Worm (Caenorhabditis elegans) whole organism, L4 larva: ENCODE results near the gene T09A5.5.
A peak's percentile ranks its signal among the peaks of the same experiment; 100 is the strongest.

ENCODE experiments used
- D1046.2 ChIP-seq: fragments of 200-800 bp; sonication (Bioruptor generic); IDR thresholded peaks from 2 replicates; pipeline ENCODE4 v1.3.6; 2022; ENCODE audit warnings: missing genetic modification characterization, missing compliant biosample characterization
- F10B5.3 ChIP-seq: sonication (generic microtip); optimal IDR thresholded peaks from 2 replicates; lab custom pipeline; 2016; ENCODE audit warnings: mild to moderate bottlenecking, missing genetic modification characterization, missing compliant biosample characterization
- F26F4.8 ChIP-seq: fragments of 200-800 bp; sonication (Bioruptor generic); conservative IDR thresholded peaks from 2 replicates; pipeline ENCODE4 v1.3.6; 2022; ENCODE audit warnings: missing genetic modification characterization, missing compliant biosample characterization
- T20F7.1 ChIP-seq: fragments of 200-800 bp; sonication (Bioruptor generic); optimal IDR thresholded peaks from 2 replicates; lab custom pipeline; 2018; ENCODE audit warnings: mild to moderate bottlenecking, missing genetic modification characterization, missing compliant biosample characterization
- Y105C5A.15 ChIP-seq: fragments of 200-800 bp; sonication (Bioruptor generic); IDR thresholded peaks from 2 replicates; pipeline ENCODE4 v1.3.6; 2022; ENCODE audit warnings: missing genetic modification characterization, missing compliant biosample characterization
- aha-1 ChIP-seq: fragments of 150-350 bp; peaks from one replicate; lab custom pipeline; 2014; ENCODE audit warnings: missing biosample characterization, missing genetic modification characterization
- aly-2 ChIP-seq: sonication (generic microtip); optimal IDR thresholded peaks from 2 replicates; lab custom pipeline; 2018; ENCODE audit warnings: missing biosample characterization, missing genetic modification characterization
- arid-1 ChIP-seq: fragments of 200-800 bp; sonication (Bioruptor generic); conservative IDR thresholded peaks from 2 replicates; pipeline ENCODE4 v1.3.6; 2022; ENCODE audit warnings: missing genetic modification reagents, missing genetic modification characterization, missing compliant biosample characterization
- ceh-32 ChIP-seq: sonication (generic microtip); optimal IDR thresholded peaks from 2 replicates; lab custom pipeline; 2016; ENCODE audit warnings: mild to moderate bottlenecking, missing genetic modification characterization, missing compliant biosample characterization; ENCODE audit not compliant: poor library complexity
- daf-16 ChIP-seq, 3 experiments: sonication (generic microtip); optimal IDR thresholded peaks; 2 replicates each; lab custom pipeline; 2016 to 2017; ENCODE audit warnings: missing genetic modification characterization in 3 of 3, missing genetic modification reagents in 3 of 3, mild to moderate bottlenecking in 2 of 3, missing compliant biosample characterization in 2 of 3, missing biosample characterization in 1 of 3, moderate library complexity in 1 of 3
- dmd-6 ChIP-seq: fragments of 200-800 bp; sonication (Bioruptor generic); IDR thresholded peaks from 2 replicates; pipeline ENCODE4 v1.3.6; 2022; ENCODE audit warnings: missing genetic modification reagents, missing genetic modification characterization, missing compliant biosample characterization
- dpl-1 ChIP-seq: fragments of 150-350 bp; optimal IDR thresholded peaks from 2 replicates; lab custom pipeline; 2014; ENCODE audit warnings: missing biosample characterization, missing genetic modification reagents, missing genetic modification characterization
- duxl-1 ChIP-seq: sonication (generic microtip); optimal IDR thresholded peaks from 2 replicates; lab custom pipeline; 2016; ENCODE audit warnings: mild to moderate bottlenecking, missing genetic modification characterization, moderate library complexity, missing compliant biosample characterization; ENCODE audit not compliant: poor library complexity
- dve-1 ChIP-seq: sonication (generic microtip); optimal IDR thresholded peaks from 2 replicates; lab custom pipeline; 2017; ENCODE audit warnings: antibody characterized with exemption, mild to moderate bottlenecking, missing genetic modification characterization, missing compliant biosample characterization; ENCODE audit not compliant: insufficient read depth
- fos-1 ChIP-seq: fragments of 150-350 bp; optimal IDR thresholded peaks from 2 replicates; lab custom pipeline; 2014; ENCODE audit warnings: missing biosample characterization, missing genetic modification characterization
- hlh-11 ChIP-seq: fragments of 200-800 bp; sonication (Bioruptor generic); optimal IDR thresholded peaks from 2 replicates; lab custom pipeline; 2018; ENCODE audit warnings: mild to moderate bottlenecking, missing genetic modification characterization, missing compliant biosample characterization
- hlh-30 ChIP-seq: sonication (generic microtip); optimal IDR thresholded peaks from 2 replicates; lab custom pipeline; 2017; ENCODE audit warnings: antibody characterized with exemption, mild to moderate bottlenecking, missing genetic modification characterization, missing compliant biosample characterization; ENCODE audit not compliant: insufficient read depth
- hmg-1.1 ChIP-seq: fragments of 200-800 bp; sonication (Bioruptor generic); IDR thresholded peaks from 2 replicates; pipeline ENCODE4 v1.3.6; 2022; ENCODE audit warnings: missing genetic modification reagents, missing genetic modification characterization, missing compliant biosample characterization
- lin-38 ChIP-seq: fragments of 200-800 bp; sonication (Bioruptor generic); IDR thresholded peaks from 2 replicates; pipeline ENCODE4 v1.3.6; 2022; ENCODE audit warnings: missing genetic modification reagents, missing genetic modification characterization, missing compliant biosample characterization
- lir-3 ChIP-seq: sonication (generic microtip); optimal IDR thresholded peaks from 2 replicates; lab custom pipeline; 2016; ENCODE audit warnings: mild to moderate bottlenecking, missing genetic modification characterization, missing compliant biosample characterization
- lsy-2 ChIP-seq, 2 experiments: fragments of 150-350 bp in 1 of 2; sonication (generic microtip) in 1 of 2; optimal IDR thresholded peaks; 2 replicates each; lab custom pipeline; 2014 to 2017; ENCODE audit warnings: missing biosample characterization in 2 of 2, missing genetic modification characterization in 2 of 2
- madf-5 ChIP-seq, 2 experiments: fragments of 200-800 bp; sonication (Bioruptor generic); IDR thresholded peaks; 2 replicates each; pipeline ENCODE4 v1.3.6; 2022; ENCODE audit warnings: missing compliant biosample characterization in 2 of 2, missing genetic modification characterization in 2 of 2
- madf-9 ChIP-seq: fragments of 200-800 bp; sonication (Bioruptor generic); conservative IDR thresholded peaks from 2 replicates; pipeline ENCODE4 v1.3.6; 2022; ENCODE audit warnings: missing genetic modification reagents, missing genetic modification characterization, missing compliant biosample characterization
- mep-1 ChIP-seq: fragments of 150-350 bp; sonication (generic microtip); optimal IDR thresholded peaks from 3 replicates; lab custom pipeline; 2014; ENCODE audit warnings: missing biosample characterization, missing genetic modification characterization
- mes-2 ChIP-seq: sonication (generic microtip); optimal IDR thresholded peaks from 2 replicates; lab custom pipeline; 2016; ENCODE audit warnings: missing genotype, mild to moderate bottlenecking, missing genetic modification characterization, missing compliant biosample characterization; ENCODE audit not compliant: poor library complexity, severe bottlenecking
- mxl-2 ChIP-seq: fragments of 200-800 bp; sonication (Bioruptor generic); conservative IDR thresholded peaks from 2 replicates; pipeline ENCODE4 v1.3.6; 2022; ENCODE audit warnings: missing genetic modification reagents, missing genetic modification characterization, missing compliant biosample characterization
- nhr-48 ChIP-seq: sonication (generic microtip); optimal IDR thresholded peaks from 2 replicates; lab custom pipeline; 2016; ENCODE audit warnings: mild to moderate bottlenecking, missing genetic modification characterization, missing compliant biosample characterization
- pqm-1 ChIP-seq: sonication (generic microtip); optimal IDR thresholded peaks from 2 replicates; lab custom pipeline; 2017; ENCODE audit warnings: missing biosample characterization, missing genetic modification characterization
- saeg-2 ChIP-seq: fragments of 200-800 bp; sonication (Bioruptor generic); IDR thresholded peaks from 2 replicates; pipeline ENCODE4 v1.3.6; 2022; ENCODE audit warnings: missing genetic modification reagents, missing genetic modification characterization, missing compliant biosample characterization
- sdz-12 ChIP-seq: fragments of 200-800 bp; sonication (Bioruptor generic); optimal IDR thresholded peaks from 2 replicates; lab custom pipeline; 2018; ENCODE audit warnings: mild to moderate bottlenecking, missing genetic modification characterization, missing compliant biosample characterization
- set-16 ChIP-seq: fragments of 200-800 bp; sonication (Bioruptor generic); IDR thresholded peaks from 2 replicates; pipeline ENCODE4 v1.3.6; 2022; ENCODE audit warnings: missing genetic modification reagents, missing genetic modification characterization, missing compliant biosample characterization
- snpc-1.2 ChIP-seq: fragments of 200-800 bp; sonication (Bioruptor generic); IDR thresholded peaks from 2 replicates; pipeline ENCODE4 v1.3.6; 2022; ENCODE audit warnings: missing genetic modification reagents, missing genetic modification characterization, missing compliant biosample characterization
- spr-1 ChIP-seq: sonication (generic microtip); optimal IDR thresholded peaks from 2 replicates; lab custom pipeline; 2016; ENCODE audit warnings: mild to moderate bottlenecking, missing genetic modification characterization, missing compliant biosample characterization
- unc-130 ChIP-seq: sonication (generic microtip); optimal IDR thresholded peaks from 2 replicates; lab custom pipeline; 2016; ENCODE audit warnings: missing genetic modification reagents, missing genetic modification characterization, missing compliant biosample characterization
- unc-39 ChIP-seq: sonication (generic microtip); optimal IDR thresholded peaks from 2 replicates; lab custom pipeline; 2017; ENCODE audit warnings: missing biosample characterization, missing genetic modification characterization
- unc-62 ChIP-seq, 3 experiments: fragments of 150-350 bp in 1 of 3; sonication (generic microtip); optimal IDR thresholded peaks in 2 of 3; peaks in 1 of 3; 1 replicate in 1 of 3; 2 replicates in 2 of 3; lab custom pipeline; 2014 to 2017; ENCODE audit warnings: missing biosample characterization in 3 of 3, missing genetic modification characterization in 3 of 3, missing genetic modification reagents in 3 of 3, missing genotype in 1 of 3

T09A5.5 gene

DNA sequence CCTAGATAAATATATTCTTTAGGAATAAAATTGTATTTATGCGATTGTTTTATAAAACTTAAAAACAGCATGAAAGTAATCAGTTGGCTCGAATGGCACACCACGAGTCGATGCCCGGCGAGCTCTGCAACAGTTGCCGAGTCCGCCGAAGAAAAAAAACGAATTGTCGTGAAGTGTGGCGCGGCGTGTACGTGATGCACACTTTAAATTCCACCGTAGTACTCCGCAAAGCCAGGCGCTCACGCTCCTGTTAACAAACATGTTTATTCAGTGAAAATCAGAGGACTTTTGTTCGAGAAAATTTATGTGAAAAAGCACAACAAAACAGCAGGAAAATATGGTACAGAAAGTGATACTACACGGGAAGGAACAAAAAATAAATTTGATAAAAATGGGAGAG lies 17.1 kb upstream of the T09A5.5 start (continued):
- TF ChIP-seq aly-2 (tag; lab: Kevin White, UChicago) = no peak
- TF ChIP-seq set-16 = no peak
- peak; percentile 78 for TF ChIP-seq T20F7.1
- TF ChIP-seq hlh-11 (tag; lab: Kevin White, UChicago) = peak; percentile 22
- TF ChIP-seq pqm-1 = no peak
- no peak for TF ChIP-seq sdz-12 (GFP tag; lab: Kevin White, UChicago)
- TF ChIP-seq mep-1 (tag; lab: Kevin White, UChicago) = peak; percentile 46

DNA sequence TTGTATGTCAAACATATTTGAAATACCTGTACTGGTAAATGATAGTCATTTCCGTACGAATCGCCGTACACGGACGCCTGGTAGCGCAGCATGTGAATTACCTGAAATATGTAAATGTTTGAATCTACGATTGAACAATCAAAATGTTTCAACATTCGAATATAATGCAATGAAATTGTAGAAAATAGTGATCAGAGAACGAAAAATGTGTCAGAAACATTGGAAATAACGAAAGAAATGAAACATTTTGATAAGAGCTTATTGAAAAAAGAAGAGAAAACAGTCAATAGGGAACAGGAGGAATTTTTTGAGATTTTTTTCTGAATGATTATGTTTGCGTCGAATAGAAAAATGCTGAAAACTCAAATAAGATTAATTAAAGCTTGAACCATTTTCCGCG lies 16.5 kb upstream of the T09A5.5 start, which contains the start of gene ztf-17:
Gene ztf-17, minus strand, starts transcription at position 101 of the 400 bp plus-strand sequence.
- TF ChIP-seq hlh-30 = no peak
- TF ChIP-seq aha-1 (tag; lab: Kevin White, UChicago) = peak; percentile 64
- TF ChIP-seq madf-5 (GFP tag; IDR thresholded peaks at IDR 0.05; lab: Robert Waterston, UW) = no peak
- TF ChIP-seq mep-1 (tag; lab: Kevin White, UChicago) = no peak
- no peak for TF ChIP-seq duxl-1

DNA sequence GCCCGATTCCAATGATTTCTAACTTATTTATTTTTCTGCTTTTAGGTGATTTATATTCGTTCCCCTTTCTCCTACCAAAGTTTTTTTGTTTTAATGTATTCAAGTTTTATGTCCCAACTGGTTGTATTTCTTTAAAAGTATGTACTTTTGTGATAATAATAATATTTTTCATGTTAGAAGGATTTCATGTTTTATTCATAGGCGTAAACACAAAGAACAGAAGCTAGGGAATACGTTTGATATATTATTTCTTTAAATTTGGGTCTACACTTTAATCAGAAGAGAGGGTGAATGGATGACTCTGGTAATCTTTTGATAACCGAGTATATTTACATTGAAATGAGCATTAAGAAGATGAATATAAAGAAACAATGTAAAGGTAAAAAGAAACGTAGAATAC lies 12.5 kb upstream of the T09A5.5 start:
- TF ChIP-seq F26F4.8 (GFP tag; lab: Robert Waterston, UW) (no peak), lin-38 (GFP tag; lab: Robert Waterston, UW) (peak; percentile 46), set-16 (no peak), aly-2 (tag; lab: Kevin White, UChicago) (no peak), unc-39 (no peak), unc-130 (peak; percentile 40), aha-1 (tag; lab: Kevin White, UChicago) (no peak), T20F7.1 (peak; percentile 20), arid-1 (0 out of 2 replicates have a peak, but pooled peaks have one; percentile 11), mxl-2 (GFP tag; lab: Robert Waterston, UW) (no peak), mep-1 (tag; lab: Kevin White, UChicago) (peak; percentile 12), Y105C5A.15 (GFP tag; lab: Robert Waterston, UW) (peak; percentile 28; the same call in 1 of the 2 replicates), dve-1 (tag; lab: Kevin White, UChicago) (no peak), snpc-1.2 (GFP tag; lab: Robert Waterston, UW) (no peak), lsy-2 (tag; optimal IDR thresholded peaks at IDR 0.05; lab: Kevin White, UChicago) (peak in 1 of 2 experiments; percentile 8), lir-3 (tag; lab: Kevin White, UChicago) (no peak), F10B5.3 (peak; percentile 9), duxl-1 (peak; percentile 0), daf-16 (GFP tag; optimal IDR thresholded peaks at IDR 0.05; lab: Kevin White, UChicago) (peak in 1 of 2 experiments; percentile 33), daf-16 (tag; optimal IDR thresholded peaks at IDR 0.05; lab: Kevin White, UChicago) (no peak), D1046.2 (GFP tag; lab: Robert Waterston, UW) (no peak), nhr-48 (tag; lab: Kevin White, UChicago) (no peak), saeg-2 (no peak), hmg-1.1 (GFP tag; lab: Robert Waterston, UW) (no peak)

DNA sequence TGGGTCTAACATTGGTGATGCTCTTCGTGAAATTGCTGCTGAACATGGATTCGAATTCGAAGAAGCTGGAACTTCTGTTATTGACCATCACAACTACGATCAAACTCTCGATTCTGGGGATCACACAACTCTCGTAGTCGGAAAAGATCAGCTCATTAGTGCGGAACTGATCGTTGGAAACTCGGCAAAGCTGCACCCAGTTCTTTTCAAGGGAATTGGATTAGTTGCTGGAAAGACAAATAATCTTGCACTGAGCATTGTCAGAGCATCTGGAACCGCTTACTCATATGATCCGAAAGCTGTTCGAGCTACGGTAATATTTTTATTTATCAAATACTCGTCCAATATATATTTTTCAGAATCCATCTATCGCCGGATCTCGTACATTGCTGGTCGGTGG lies 11.3 kb upstream of the T09A5.5 start:
- TF ChIP-seq aha-1 (tag; lab: Kevin White, UChicago) (peak; percentile 66), unc-62 (GFP tag; optimal IDR thresholded peaks at IDR 0.05 in 1 of 2; lab: Kevin White, UChicago) (peak in 1 of 2 experiments; percentile 50), unc-62 (tag; optimal IDR thresholded peaks at IDR 0.05; lab: Kevin White, UChicago) (no peak), hlh-30 (no peak)

DNA sequence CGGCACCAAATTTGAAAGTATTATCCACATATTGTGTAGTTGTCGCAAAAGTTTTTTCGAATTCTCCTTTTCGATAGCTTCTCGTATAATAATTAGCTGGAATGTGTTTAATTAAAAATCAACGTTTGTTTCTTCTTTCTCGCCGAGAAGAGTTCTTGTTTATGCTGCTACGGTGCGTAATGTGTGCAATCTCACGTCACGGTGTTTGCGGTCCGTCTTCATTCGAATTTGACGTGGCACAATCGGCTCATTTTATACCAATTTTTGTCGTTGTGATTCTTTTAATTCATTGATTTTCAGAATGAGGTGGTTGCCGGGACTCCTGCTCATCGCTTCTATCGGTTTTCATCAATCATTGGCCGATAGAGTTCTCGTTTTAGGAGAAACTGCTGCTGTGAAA lies 10.6 kb upstream of the T09A5.5 start, which contains the start of gene ostb-1:
Gene ostb-1, plus strand, starts transcription at position 301 of the 400 bp plus-strand sequence.
- TF ChIP-seq mes-2 (tag; lab: Kevin White, UChicago) (peak; percentile 55), ceh-32 (tag; lab: Kevin White, UChicago) (no peak), daf-16 (GFP tag; optimal IDR thresholded peaks at IDR 0.05; lab: Kevin White, UChicago) (no peak), daf-16 (tag; optimal IDR thresholded peaks at IDR 0.05; lab: Kevin White, UChicago) (peak; percentile 72), T20F7.1 (peak; percentile 43), dmd-6 (GFP tag; lab: Robert Waterston, UW) (no peak), dve-1 (tag; lab: Kevin White, UChicago) (peak; percentile 10), spr-1 (tag; lab: Kevin White, UChicago) (no peak), madf-9 (GFP tag; lab: Robert Waterston, UW) (no peak), madf-5 (GFP tag; IDR thresholded peaks at IDR 0.05; lab: Robert Waterston, UW) (no peak), lin-38 (GFP tag; lab: Robert Waterston, UW) (peak; percentile 14; the same call in 1 of the 2 replicates), dpl-1 (GFP tag; lab: Kevin White, UChicago) (peak; percentile 26), hlh-30 (peak; percentile 2), lsy-2 (tag; optimal IDR thresholded peaks at IDR 0.05; lab: Kevin White, UChicago) (peak in 1 of 2 experiments; percentile 82), fos-1 (tag; lab: Kevin White, UChicago) (no peak)
